Worm (Caenorhabditis elegans) whole organism, L1 larva: ENCODE data around the gene cec-3.
A peak's percentile ranks its signal among the peaks of the same experiment; 100 is the strongest.

Experiments
- C04F5.9 ChIP-seq: sonication (generic microtip); optimal IDR thresholded peaks from 2 replicates; lab custom pipeline; 2016; ENCODE audit warnings: missing genetic modification characterization, missing compliant biosample characterization
- C16A3.4 ChIP-seq: fragments of 150-350 bp; optimal IDR thresholded peaks from 2 replicates; lab custom pipeline; 2014; ENCODE audit warnings: missing biosample characterization, missing genetic modification characterization
- C34B4.2 ChIP-seq: sonication (generic microtip); optimal IDR thresholded peaks from 2 replicates; lab custom pipeline; 2017; ENCODE audit warnings: mild to moderate bottlenecking, missing genetic modification characterization, missing compliant biosample characterization
- Y116A8C.19 ChIP-seq: sonication (generic microtip); optimal IDR thresholded peaks from 2 replicates; lab custom pipeline; 2016; ENCODE audit warnings: missing compliant biosample characterization, missing genetic modification characterization, borderline replicate concordance
- aha-1 ChIP-seq: fragments of 150-350 bp; optimal IDR thresholded peaks from 2 replicates; lab custom pipeline; 2014; ENCODE audit warnings: missing biosample characterization, missing genetic modification characterization
- alr-1 ChIP-seq: fragments of 200-800 bp; sonication (Bioruptor generic); optimal IDR thresholded peaks from 2 replicates; lab custom pipeline; 2018; ENCODE audit warnings: borderline replicate concordance, mild to moderate bottlenecking, missing genetic modification characterization, missing compliant biosample characterization
- blmp-1 ChIP-seq: fragments of 150-350 bp; optimal IDR thresholded peaks from 2 replicates; lab custom pipeline; 2014; ENCODE audit warnings: missing biosample characterization, missing genetic modification characterization
- ceh-8 ChIP-seq: fragments of 200-800 bp; sonication (Bioruptor generic); optimal IDR thresholded peaks from 2 replicates; lab custom pipeline; 2018; ENCODE audit warnings: mild to moderate bottlenecking, missing genetic modification characterization, moderate library complexity, missing compliant biosample characterization
- ceh-90 ChIP-seq: sonication (generic microtip); optimal IDR thresholded peaks from 2 replicates; lab custom pipeline; 2016; ENCODE audit warnings: missing genetic modification characterization, missing compliant biosample characterization
- ces-1 ChIP-seq: fragments of 150-350 bp; optimal IDR thresholded peaks from 2 replicates; lab custom pipeline; 2014; ENCODE audit warnings: missing biosample characterization, missing genetic modification reagents, missing genetic modification characterization
- egl-13 ChIP-seq: sonication (generic microtip); optimal IDR thresholded peaks from 2 replicates; lab custom pipeline; 2016; ENCODE audit warnings: missing genotype, missing genetic modification reagents, missing genetic modification characterization, missing compliant biosample characterization
- elt-2 ChIP-seq: sonication (generic microtip); optimal IDR thresholded peaks from 2 replicates; lab custom pipeline; 2016; ENCODE audit warnings: missing genetic modification characterization, mild to moderate bottlenecking, inconsistent platforms, missing compliant biosample characterization, missing genetic modification reagents
- elt-3 ChIP-seq, 6 experiments: fragments of 150-350 bp in 1 of 6; sonication (generic microtip); optimal IDR thresholded peaks; 2 replicates each; lab custom pipeline; 2017 to 2018; ENCODE audit warnings: missing biosample characterization in 6 of 6, missing genetic modification characterization in 6 of 6, inconsistent platforms in 1 of 6
- fkh-4 ChIP-seq: sonication (generic microtip); optimal IDR thresholded peaks from 2 replicates; lab custom pipeline; 2016; ENCODE audit warnings: missing compliant biosample characterization, missing genetic modification characterization, borderline replicate concordance
- fkh-8 ChIP-seq: sonication (generic microtip); optimal IDR thresholded peaks from 2 replicates; lab custom pipeline; 2016; ENCODE audit warnings: mild to moderate bottlenecking, missing genetic modification characterization, missing compliant biosample characterization
- fos-1 ChIP-seq: fragments of 150-350 bp; optimal IDR thresholded peaks from 2 replicates; lab custom pipeline; 2014; ENCODE audit warnings: missing biosample characterization, missing genetic modification characterization
- grh-1 ChIP-seq: fragments of 200-800 bp; sonication (Bioruptor generic); IDR thresholded peaks from 2 replicates; pipeline ENCODE4 v1.3.6; 2022; ENCODE audit warnings: missing genetic modification reagents, missing genetic modification characterization, missing compliant biosample characterization
- hlh-4 ChIP-seq: sonication (generic microtip); optimal IDR thresholded peaks from 2 replicates; lab custom pipeline; 2016; ENCODE audit warnings: mild to moderate bottlenecking, missing genetic modification characterization, missing compliant biosample characterization
- hpl-2 ChIP-seq: fragments of 150-350 bp; optimal IDR thresholded peaks from 2 replicates; lab custom pipeline; 2014; ENCODE audit warnings: missing biosample characterization, missing genetic modification reagents, missing genetic modification characterization
- isw-1 ChIP-seq: fragments of 200-800 bp; sonication (Bioruptor generic); IDR thresholded peaks from 2 replicates; pipeline ENCODE4 v1.3.6; 2022; ENCODE audit warnings: missing genetic modification characterization, missing compliant biosample characterization
- jun-1 ChIP-seq: fragments of 150-350 bp; optimal IDR thresholded peaks from 2 replicates; lab custom pipeline; 2014; ENCODE audit warnings: missing biosample characterization, missing genetic modification reagents, missing genetic modification characterization
- lin-14 ChIP-seq: fragments of 200-800 bp; sonication (Bioruptor generic); optimal IDR thresholded peaks from 2 replicates; lab custom pipeline; 2018; ENCODE audit warnings: mild to moderate bottlenecking, missing genetic modification characterization, moderate library complexity, missing compliant biosample characterization
- lin-15B ChIP-seq: fragments of 150-350 bp; sonication (generic microtip); optimal IDR thresholded peaks from 3 replicates; lab custom pipeline; 2014; ENCODE audit warnings: missing biosample characterization, missing genetic modification characterization
- lin-35 ChIP-seq, 2 experiments: fragments of 150-350 bp; optimal IDR thresholded peaks; 2 replicates each; lab custom pipeline; 2014; ENCODE audit warnings: missing biosample characterization in 2 of 2, missing genetic modification characterization in 2 of 2, missing genetic modification reagents in 2 of 2
- lir-3 ChIP-seq: sonication (generic microtip); optimal IDR thresholded peaks from 2 replicates; lab custom pipeline; 2016; ENCODE audit warnings: mild to moderate bottlenecking, missing genetic modification characterization, moderate library complexity, missing compliant biosample characterization; ENCODE audit not compliant: poor library complexity
- mef-2 ChIP-seq: fragments of 150-350 bp; optimal IDR thresholded peaks from 2 replicates; lab custom pipeline; 2014; ENCODE audit warnings: missing biosample characterization, missing genetic modification characterization
- nhr-11 ChIP-seq: fragments of 150-350 bp; optimal IDR thresholded peaks from 2 replicates; lab custom pipeline; 2014; ENCODE audit warnings: missing biosample characterization, missing genetic modification characterization
- nhr-19 ChIP-seq: fragments of 200-800 bp; sonication (Bioruptor generic); conservative IDR thresholded peaks from 2 replicates; pipeline ENCODE4 v1.3.6; 2022; ENCODE audit warnings: missing genetic modification characterization, missing compliant biosample characterization
- nhr-28 ChIP-seq: fragments of 150-350 bp; optimal IDR thresholded peaks from 2 replicates; lab custom pipeline; 2014; ENCODE audit warnings: missing biosample characterization, missing genetic modification characterization
- nhr-47 ChIP-seq: sonication (generic microtip); optimal IDR thresholded peaks from 2 replicates; lab custom pipeline; 2016; ENCODE audit warnings: mild to moderate bottlenecking, missing genetic modification characterization, moderate library complexity, missing compliant biosample characterization
- nhr-76 ChIP-seq: sonication (generic microtip); optimal IDR thresholded peaks from 2 replicates; lab custom pipeline; 2017; ENCODE audit warnings: missing biosample characterization, missing genetic modification characterization
- nhr-77 ChIP-seq: fragments of 150-350 bp; optimal IDR thresholded peaks from 2 replicates; lab custom pipeline; 2014; ENCODE audit warnings: missing biosample characterization, missing genetic modification characterization
- nhr-85 ChIP-seq: sonication (generic microtip); peaks from one replicate; lab custom pipeline; 2016; ENCODE audit warnings: missing genetic modification characterization, inconsistent platforms, missing compliant biosample characterization
- pag-3 ChIP-seq: sonication (generic microtip); optimal IDR thresholded peaks from 2 replicates; lab custom pipeline; 2017; ENCODE audit warnings: missing genetic modification characterization, mild to moderate bottlenecking, missing compliant biosample characterization, antibody characterized with exemption, borderline replicate concordance; ENCODE audit not compliant: insufficient read depth
- pqm-1 ChIP-seq: sonication (generic microtip); optimal IDR thresholded peaks from 3 replicates; lab custom pipeline; 2017; ENCODE audit warnings: missing biosample characterization, missing genetic modification characterization
- rnt-1 ChIP-seq: sonication (generic microtip); optimal IDR thresholded peaks from 2 replicates; lab custom pipeline; 2016; ENCODE audit warnings: mild to moderate bottlenecking, missing genetic modification characterization, moderate library complexity, missing compliant biosample characterization
- skn-1 ChIP-seq: fragments of 150-350 bp; optimal IDR thresholded peaks from 2 replicates; lab custom pipeline; 2014; ENCODE audit warnings: missing biosample characterization, missing genetic modification characterization
- snu-23 ChIP-seq: sonication (generic microtip); optimal IDR thresholded peaks from 2 replicates; lab custom pipeline; 2016; ENCODE audit warnings: missing genetic modification characterization, missing compliant biosample characterization
- sptf-1 ChIP-seq: fragments of 150-350 bp; optimal IDR thresholded peaks from 2 replicates; lab custom pipeline; 2014; ENCODE audit warnings: missing biosample characterization, missing genetic modification characterization
- sup-37 ChIP-seq: fragments of 200-800 bp; sonication (Bioruptor generic); optimal IDR thresholded peaks from 2 replicates; lab custom pipeline; 2018; ENCODE audit warnings: mild to moderate bottlenecking, missing genetic modification characterization, missing compliant biosample characterization
- swsn-7 ChIP-seq: sonication (generic microtip); optimal IDR thresholded peaks from 2 replicates; lab custom pipeline; 2016; ENCODE audit warnings: missing genetic modification characterization, missing compliant biosample characterization
- tbx-2 ChIP-seq: sonication (generic microtip); optimal IDR thresholded peaks from 2 replicates; lab custom pipeline; 2016; ENCODE audit warnings: missing genetic modification characterization, missing compliant biosample characterization
- unc-130 ChIP-seq: fragments of 150-350 bp; optimal IDR thresholded peaks from 2 replicates; lab custom pipeline; 2017; ENCODE audit warnings: missing biosample characterization, missing genetic modification characterization, inconsistent platforms
- unc-62 ChIP-seq: fragments of 150-350 bp; optimal IDR thresholded peaks from 2 replicates; lab custom pipeline; 2014; ENCODE audit warnings: missing biosample characterization, missing genetic modification reagents, missing genetic modification characterization
- unc-86 ChIP-seq: sonication (generic microtip); optimal IDR thresholded peaks from 2 replicates; lab custom pipeline; 2016; ENCODE audit warnings: missing genetic modification characterization, missing compliant biosample characterization
- unc-98 ChIP-seq: fragments of 200-800 bp; sonication (Bioruptor generic); IDR thresholded peaks from 2 replicates; pipeline ENCODE4 v1.3.6; 2022; ENCODE audit warnings: missing genetic modification characterization, missing compliant biosample characterization
- vab-15 ChIP-seq: sonication (generic microtip); optimal IDR thresholded peaks from 2 replicates; lab custom pipeline; 2017; ENCODE audit warnings: missing genotype, mild to moderate bottlenecking, missing genetic modification characterization, missing compliant biosample characterization
- xbp-1 ChIP-seq: sonication (generic microtip); optimal IDR thresholded peaks from 2 replicates; lab custom pipeline; 2016; ENCODE audit warnings: missing genetic modification characterization, missing compliant biosample characterization
- zip-4 ChIP-seq: fragments of 200-800 bp; sonication (Bioruptor generic); optimal IDR thresholded peaks from 2 replicates; lab custom pipeline; 2018; ENCODE audit warnings: mild to moderate bottlenecking, missing genetic modification characterization, moderate library complexity, missing compliant biosample characterization
- ztf-11 ChIP-seq, 2 experiments: sonication (generic microtip); optimal IDR thresholded peaks; 2 replicates each; lab custom pipeline; 2016 to 2017; ENCODE audit warnings: missing genetic modification characterization in 2 of 2, missing biosample characterization in 1 of 2, missing compliant biosample characterization in 1 of 2
- ztf-4 ChIP-seq: fragments of 150-350 bp; optimal IDR thresholded peaks from 2 replicates; lab custom pipeline; 2014; ENCODE audit warnings: missing biosample characterization, missing genetic modification characterization

Gene cec-3

DNA sequence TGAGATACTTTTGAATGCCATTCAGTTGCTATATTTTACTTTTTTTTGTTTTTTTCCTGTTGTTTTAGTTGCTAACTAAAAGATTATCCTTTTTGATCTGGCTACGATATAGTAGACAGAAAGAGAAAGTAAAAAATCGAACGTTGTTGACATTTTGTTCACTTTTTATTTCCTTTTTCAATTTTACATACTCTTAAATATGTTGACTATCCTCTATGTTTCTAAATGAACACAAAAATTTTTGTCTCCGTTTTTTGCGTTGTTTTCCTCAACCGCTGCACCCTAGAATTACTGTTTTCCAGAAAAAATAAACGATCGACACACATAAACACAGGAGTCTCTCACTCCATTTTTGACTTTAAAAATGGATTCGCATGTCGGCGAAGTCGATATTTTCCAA lies 15.3 kb downstream of the cec-3 start, which contains the start of gene klp-3:
Gene klp-3 (plus strand): TSS at position 301 of the 400 bp plus-strand sequence.
- TF ChIP-seq nhr-85 (tag; lab: Kevin White, UChicago) (peak; percentile 61), jun-1 (tag; lab: Kevin White, UChicago) (no peak)

DNA sequence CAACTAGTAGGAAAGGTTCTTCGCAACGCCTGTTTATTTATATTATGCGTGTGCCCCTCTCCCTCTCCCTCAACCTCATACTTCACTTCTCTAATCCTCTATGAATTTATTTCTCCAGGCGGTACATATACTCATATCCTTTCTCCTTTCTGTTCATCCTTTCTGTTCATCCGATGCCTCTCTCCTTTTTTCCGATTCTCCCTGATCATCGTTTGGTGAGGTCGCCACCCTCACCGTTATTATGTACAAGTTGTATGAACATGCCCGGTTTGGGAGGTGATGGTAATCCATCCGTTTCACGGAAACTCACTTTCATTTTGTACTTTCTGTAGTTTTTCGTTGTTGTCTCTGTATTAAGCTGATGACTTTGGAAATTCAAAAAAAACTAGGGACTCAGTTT lies 17.7 kb downstream of the cec-3 start:
- TF ChIP-seq tbx-2 (tag; lab: Kevin White, UChicago): no peak
- TF ChIP-seq vab-15 (tag; lab: Kevin White, UChicago): no peak
- TF ChIP-seq lir-3 (tag; lab: Kevin White, UChicago): no peak
- no peak for TF ChIP-seq ceh-8 (GFP tag; lab: Kevin White, UChicago)
- TF ChIP-seq lin-15B (tag; lab: Kevin White, UChicago): no peak
- TF ChIP-seq nhr-47 (tag; lab: Kevin White, UChicago): no peak
- no peak for TF ChIP-seq grh-1 (GFP tag; lab: Robert Waterston, UW)
- peak; percentile 47 for TF ChIP-seq lin-14
- TF ChIP-seq sup-37 (GFP tag; lab: Kevin White, UChicago): no peak
- no peak for TF ChIP-seq unc-130
- peak; percentile 90 for TF ChIP-seq blmp-1 (tag; lab: Kevin White, UChicago)
- TF ChIP-seq nhr-11 (tag; lab: Kevin White, UChicago): no peak
- no peak for TF ChIP-seq alr-1
- TF ChIP-seq zip-4: no peak
- TF ChIP-seq rnt-1 (tag; lab: Kevin White, UChicago): peak; percentile 15
- TF ChIP-seq ces-1 (GFP tag; lab: Kevin White, UChicago): no peak
- no peak for TF ChIP-seq pag-3 (tag; lab: Kevin White, UChicago)
- TF ChIP-seq aha-1 (tag; lab: Kevin White, UChicago): no peak
- no peak for TF ChIP-seq snu-23 (GFP tag; lab: Kevin White, UChicago)
- no peak for TF ChIP-seq isw-1
- TF ChIP-seq mef-2 (tag; lab: Kevin White, UChicago): no peak
- TF ChIP-seq nhr-76: no peak
- TF ChIP-seq pqm-1 (tag; lab: Kevin White, UChicago): no peak
- TF ChIP-seq xbp-1: no peak
- TF ChIP-seq unc-86: no peak
- TF ChIP-seq lin-35 (GFP tag; optimal IDR thresholded peaks at IDR 0.05; lab: Kevin White, UChicago): peak in 1 of 2 experiments; percentile 8
- no peak for TF ChIP-seq C16A3.4 (tag; lab: Kevin White, UChicago)
- no peak for TF ChIP-seq Y116A8C.19 (tag; lab: Kevin White, UChicago)
- TF ChIP-seq hpl-2 (GFP tag; lab: Kevin White, UChicago): no peak

DNA sequence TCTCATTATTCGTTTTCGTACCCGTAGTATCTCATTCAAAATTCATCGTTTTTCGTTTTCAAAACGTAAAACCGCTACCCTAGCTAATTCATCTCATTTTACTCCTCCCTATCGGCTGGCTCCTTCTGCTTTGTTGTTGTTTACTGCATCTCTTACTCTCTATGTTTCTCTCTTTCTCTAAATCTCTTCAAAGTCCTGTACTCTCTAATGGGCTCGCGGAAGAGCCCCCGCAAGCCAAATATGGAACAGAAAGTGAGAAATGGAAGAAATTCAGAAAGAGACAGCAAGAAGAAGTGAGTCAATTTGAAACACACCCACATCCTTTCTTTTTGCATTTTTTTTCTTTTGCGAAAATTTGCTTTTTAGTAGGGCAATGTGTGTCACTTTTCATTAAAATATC lies 18.7 kb downstream of the cec-3 start:
- TF ChIP-seq unc-98 (GFP tag; lab: Robert Waterston, UW) (no peak), C34B4.2 (tag; lab: Kevin White, UChicago) (no peak), egl-13 (tag; lab: Kevin White, UChicago) (no peak), ztf-4 (tag; lab: Kevin White, UChicago) (no peak), elt-2 (tag; lab: Kevin White, UChicago) (no peak), nhr-19 (no peak), hlh-4 (tag; lab: Kevin White, UChicago) (no peak), C04F5.9 (tag; lab: Kevin White, UChicago) (no peak), zip-4 (no peak), unc-62 (GFP tag; lab: Kevin White, UChicago) (peak; percentile 17), nhr-77 (tag; lab: Kevin White, UChicago) (no peak), ceh-90 (tag; lab: Kevin White, UChicago) (no peak), elt-3 (tag; optimal IDR thresholded peaks at IDR 0.05; lab: Kevin White, UChicago) (no peak), skn-1 (tag; lab: Kevin White, UChicago) (no peak), fkh-4 (no peak), unc-86 (no peak), lin-35 (GFP tag; optimal IDR thresholded peaks at IDR 0.05; lab: Kevin White, UChicago) (no peak), fkh-8 (tag; lab: Kevin White, UChicago) (no peak), ces-1 (GFP tag; lab: Kevin White, UChicago) (no peak), jun-1 (tag; lab: Kevin White, UChicago) (no peak), sptf-1 (no peak), ceh-8 (GFP tag; lab: Kevin White, UChicago) (no peak), ztf-11 (tag; optimal IDR thresholded peaks at IDR 0.05; lab: Kevin White, UChicago) (no peak), tbx-2 (tag; lab: Kevin White, UChicago) (no peak), fos-1 (tag; lab: Kevin White, UChicago) (no peak), swsn-7 (tag; lab: Kevin White, UChicago) (peak; percentile 3), nhr-28 (tag; lab: Kevin White, UChicago) (no peak)
